Fruit fly (Drosophila melanogaster) whole organism, embryonic: ENCODE measurements around the gene faf.

Experiments
- BEAF-32 ChIP-seq: fragments of 200-800 bp; sonication (Bioruptor generic); optimal IDR thresholded peaks from 3 replicates; lab custom pipeline; 2017; ENCODE audit warnings: missing biosample characterization, missing genetic modification characterization, mild to moderate bottlenecking, moderate library complexity, missing genetic modification reagents
- CG10274 ChIP-seq: fragments of 200-800 bp; sonication (Bioruptor generic); optimal IDR thresholded peaks from 3 replicates; lab custom pipeline; 2017; ENCODE audit warnings: missing biosample characterization, mild to moderate bottlenecking, missing genetic modification characterization
- CG10321 ChIP-seq: fragments of 200-800 bp; sonication (Bioruptor generic); IDR thresholded peaks from 2 replicates; pipeline ENCODE4 v1.3.6; 2022; ENCODE audit warnings: missing biosample characterization, missing genetic modification characterization
- CG11560 ChIP-seq: fragments of 200-800 bp; sonication (Bioruptor generic); IDR thresholded peaks from 3 replicates; pipeline ENCODE4 v1.3.6; 2022; ENCODE audit warnings: missing biosample characterization, missing genetic modification characterization
- CG12659 ChIP-seq: fragments of 200-800 bp; sonication (Bioruptor generic); optimal IDR thresholded peaks from 3 replicates; lab custom pipeline; 2017; ENCODE audit warnings: mild to moderate bottlenecking, missing biosample characterization, missing genetic modification reagents, missing genetic modification characterization
- CG13287 ChIP-seq: fragments of 200-800 bp; sonication (Bioruptor generic); IDR thresholded peaks from 2 replicates; pipeline ENCODE4 v1.3.6; 2022; ENCODE audit warnings: missing biosample characterization, missing genetic modification characterization; ENCODE audit not compliant: partially characterized antibody
- CG14710 ChIP-seq: fragments of 200-800 bp; sonication (Bioruptor generic); optimal IDR thresholded peaks from 3 replicates; lab custom pipeline; 2019; ENCODE audit warnings: missing biosample characterization, mild to moderate bottlenecking, missing genetic modification characterization, moderate library complexity
- CG1529 ChIP-seq: fragments of 200-800 bp; sonication (Bioruptor generic); optimal IDR thresholded peaks from 3 replicates; lab custom pipeline; 2018; ENCODE audit warnings: missing biosample characterization, missing genetic modification characterization
- CG15514 ChIP-seq: fragments of 200-800 bp; sonication (Bioruptor generic); optimal IDR thresholded peaks from 3 replicates; lab custom pipeline; 2017; ENCODE audit warnings: missing biosample characterization, missing genetic modification characterization, mild to moderate bottlenecking, moderate library complexity, missing genetic modification reagents
- CG1647 ChIP-seq: fragments of 200-800 bp; sonication (Bioruptor generic); optimal IDR thresholded peaks from 3 replicates; lab custom pipeline; 2016; ENCODE audit warnings: missing biosample characterization, missing genetic modification characterization
- CG1832 ChIP-seq: fragments of 200-800 bp; sonication (Bioruptor generic); optimal IDR thresholded peaks from 2 replicates; lab custom pipeline; 2017; ENCODE audit warnings: missing biosample characterization, mild to moderate bottlenecking, missing genetic modification characterization, inconsistent platforms
- CG2116 ChIP-seq: fragments of 200-800 bp; sonication (Bioruptor generic); optimal IDR thresholded peaks from 3 replicates; lab custom pipeline; 2018; ENCODE audit warnings: missing biosample characterization, mild to moderate bottlenecking, missing genetic modification characterization
- CG2199 ChIP-seq: fragments of 200-800 bp; sonication (Bioruptor generic); IDR thresholded peaks from 3 replicates; pipeline ENCODE4 v1.3.6; 2022; ENCODE audit warnings: missing biosample characterization, missing genetic modification characterization
- CG2712 ChIP-seq: fragments of 200-800 bp; optimal IDR thresholded peaks from 3 replicates; lab custom pipeline; 2019; ENCODE audit warnings: missing biosample characterization, mild to moderate bottlenecking, missing genetic modification characterization, moderate library complexity
- CG4617 ChIP-seq: fragments of 200-800 bp; sonication (Bioruptor generic); optimal IDR thresholded peaks from 3 replicates; lab custom pipeline; 2016; ENCODE audit warnings: missing biosample characterization, missing genetic modification characterization, borderline replicate concordance
- CG5180 ChIP-seq: fragments of 200-800 bp; sonication (Bioruptor generic); optimal IDR thresholded peaks from 3 replicates; lab custom pipeline; 2017; ENCODE audit warnings: missing biosample characterization, missing genetic modification characterization, mild to moderate bottlenecking, moderate library complexity, missing genetic modification reagents
- CG7357 ChIP-seq: fragments of 200-800 bp; sonication (Bioruptor generic); IDR thresholded peaks from 3 replicates; pipeline ENCODE4 v1.3.6; 2022; ENCODE audit warnings: missing biosample characterization, missing genetic modification characterization
- CG7786 ChIP-seq: fragments of 200-800 bp; sonication (Bioruptor generic); optimal IDR thresholded peaks from 2 replicates; lab custom pipeline; 2016; ENCODE audit warnings: missing biosample characterization, missing genetic modification characterization
- CG8944 ChIP-seq: fragments of 200-800 bp; sonication (Bioruptor generic); optimal IDR thresholded peaks from 3 replicates; lab custom pipeline; 2016; ENCODE audit warnings: missing biosample characterization, missing genetic modification characterization
- CTCF ChIP-seq: fragments of 200-800 bp; sonication (Bioruptor generic); optimal IDR thresholded peaks from 2 replicates; lab custom pipeline; 2017; ENCODE audit warnings: missing biosample characterization, mild to moderate bottlenecking, missing genetic modification characterization, moderate library complexity
- Chrac-16 ChIP-seq: fragments of 200-800 bp; sonication (Bioruptor generic); optimal IDR thresholded peaks from 3 replicates; lab custom pipeline; 2016; ENCODE audit warnings: missing biosample characterization, missing genetic modification characterization
- Deaf1 ChIP-seq: fragments of 200-800 bp; optimal IDR thresholded peaks from 3 replicates; lab custom pipeline; 2019; ENCODE audit warnings: missing biosample characterization, mild to moderate bottlenecking, missing genetic modification characterization, moderate library complexity
- Dip2 ChIP-seq: fragments of 200-800 bp; sonication (Bioruptor generic); IDR thresholded peaks from 2 replicates; pipeline ENCODE4 v1.3.6; 2022; ENCODE audit warnings: missing biosample characterization, missing genetic modification characterization
- Dll ChIP-seq: fragments of 200-800 bp; sonication (Bioruptor generic); IDR thresholded peaks from 4 replicates; pipeline ENCODE4 v1.3.6; 2022; ENCODE audit warnings: missing biosample characterization, missing genetic modification characterization; ENCODE audit not compliant: partially characterized antibody
- Ets97D ChIP-seq: fragments of 200-800 bp; sonication (Bioruptor generic); optimal IDR thresholded peaks from 3 replicates; lab custom pipeline; 2016; ENCODE audit warnings: missing biosample characterization, missing genetic modification characterization
- Hand ChIP-seq: fragments of 200-800 bp; sonication (Bioruptor generic); optimal IDR thresholded peaks from 2 replicates; lab custom pipeline; 2017; ENCODE audit warnings: mild to moderate bottlenecking, missing biosample characterization, missing genetic modification reagents, missing genetic modification characterization
- HmgZ ChIP-seq: fragments of 200-800 bp; sonication (Bioruptor generic); optimal IDR thresholded peaks from 2 replicates; lab custom pipeline; 2018; ENCODE audit warnings: missing biosample characterization, mild to moderate bottlenecking, missing genetic modification characterization
- Hr3 ChIP-seq: fragments of 200-800 bp; sonication (Bioruptor generic); optimal IDR thresholded peaks from 3 replicates; lab custom pipeline; 2016; ENCODE audit warnings: missing biosample characterization, missing genetic modification characterization
- MBD-R2 ChIP-seq: fragments of 200-800 bp; sonication (Bioruptor generic); IDR thresholded peaks from 2 replicates; pipeline ENCODE4 v1.3.6; 2022; ENCODE audit warnings: missing biosample characterization, missing genetic modification characterization
- MESR4 ChIP-seq: fragments of 200-800 bp; sonication (Bioruptor generic); optimal IDR thresholded peaks from 2 replicates; lab custom pipeline; 2018; ENCODE audit warnings: missing biosample characterization, mild to moderate bottlenecking, missing genetic modification characterization, moderate library complexity
- Med ChIP-seq: fragments of 200-800 bp; sonication (Bioruptor generic); peaks from one replicate; lab custom pipeline; 2016; ENCODE audit warnings: missing biosample characterization, missing genetic modification characterization, mild to moderate bottlenecking, inconsistent platforms, moderate library complexity
- Oaz ChIP-seq: fragments of 200-800 bp; sonication (Bioruptor generic); IDR thresholded peaks from 2 replicates; pipeline ENCODE4 v1.3.6; 2022; ENCODE audit warnings: missing biosample characterization, missing genetic modification characterization
- Scr ChIP-seq: fragments of 200-800 bp; sonication (Bioruptor generic); IDR thresholded peaks from 2 replicates; pipeline ENCODE4 v1.3.6; 2022; ENCODE audit warnings: missing biosample characterization, missing genetic modification characterization; ENCODE audit not compliant: partially characterized antibody
- YL-1 ChIP-seq: fragments of 200-800 bp; sonication (Bioruptor generic); optimal IDR thresholded peaks from 3 replicates; lab custom pipeline; 2017; ENCODE audit warnings: missing biosample characterization, mild to moderate bottlenecking, missing genetic modification characterization
- cg ChIP-seq: fragments of 200-800 bp; sonication (Bioruptor generic); optimal IDR thresholded peaks from 3 replicates; lab custom pipeline; 2019; ENCODE audit warnings: missing biosample characterization, mild to moderate bottlenecking, missing genetic modification characterization, moderate library complexity
- chinmo ChIP-seq: fragments of 200-800 bp; sonication (Bioruptor generic); IDR thresholded peaks from 4 replicates; pipeline ENCODE4 v1.3.6; 2022; ENCODE audit warnings: missing biosample characterization, missing genetic modification characterization; ENCODE audit not compliant: partially characterized antibody
- crp ChIP-seq, 2 experiments: fragments of 200-800 bp; sonication (Bioruptor generic); optimal IDR thresholded peaks; 2 replicates in 1 of 2; 3 replicates in 1 of 2; lab custom pipeline; 2017; ENCODE audit warnings: missing biosample characterization in 2 of 2, missing genetic modification characterization in 2 of 2, mild to moderate bottlenecking in 1 of 2, moderate library complexity in 1 of 2
- cwo ChIP-seq: fragments of 200-800 bp; sonication (Bioruptor generic); optimal IDR thresholded peaks from 3 replicates; lab custom pipeline; 2017; ENCODE audit warnings: missing biosample characterization, missing genetic modification characterization, mild to moderate bottlenecking, moderate library complexity, missing genetic modification reagents
- ewg ChIP-seq: fragments of 200-800 bp; sonication (Bioruptor generic); optimal IDR thresholded peaks from 3 replicates; lab custom pipeline; 2017; ENCODE audit warnings: mild to moderate bottlenecking, missing biosample characterization, missing genetic modification reagents, missing genetic modification characterization
- fu2 ChIP-seq: fragments of 200-800 bp; sonication (Bioruptor generic); optimal IDR thresholded peaks from 2 replicates; lab custom pipeline; 2016; ENCODE audit warnings: missing biosample characterization, missing genetic modification characterization
- gfzf ChIP-seq: fragments of 200-800 bp; sonication (Bioruptor generic); optimal IDR thresholded peaks from 2 replicates; lab custom pipeline; 2016; ENCODE audit warnings: missing biosample characterization, mild to moderate bottlenecking, missing genetic modification characterization, moderate library complexity
- knrl ChIP-seq: fragments of 200-800 bp; sonication (Bioruptor generic); IDR thresholded peaks from 3 replicates; pipeline ENCODE4 v1.3.6; 2022; ENCODE audit warnings: missing biosample characterization, missing genetic modification characterization; ENCODE audit not compliant: partially characterized antibody
- pros ChIP-seq: fragments of 200-800 bp; sonication (Bioruptor generic); optimal IDR thresholded peaks from 3 replicates; lab custom pipeline; 2019; ENCODE audit warnings: missing biosample characterization, mild to moderate bottlenecking, missing genetic modification characterization, moderate library complexity
- sens ChIP-seq: fragments of 200-800 bp; sonication (Bioruptor generic); peaks from one replicate; lab custom pipeline; 2016; ENCODE audit warnings: missing biosample characterization, missing genetic modification characterization
- stwl ChIP-seq: fragments of 200-800 bp; sonication (Bioruptor generic); optimal IDR thresholded peaks from 3 replicates; lab custom pipeline; 2018; ENCODE audit warnings: missing biosample characterization, mild to moderate bottlenecking, missing genetic modification characterization, moderate library complexity
- tna ChIP-seq: fragments of 200-800 bp; sonication (Bioruptor generic); IDR thresholded peaks from 2 replicates; pipeline ENCODE4 v1.3.6; 2022; ENCODE audit warnings: missing biosample characterization, missing genetic modification characterization; ENCODE audit not compliant: partially characterized antibody
- trem ChIP-seq: fragments of 200-800 bp; optimal IDR thresholded peaks from 3 replicates; lab custom pipeline; 2019; ENCODE audit warnings: missing biosample characterization, mild to moderate bottlenecking, missing genetic modification characterization, moderate library complexity

The faf gene

DNA sequence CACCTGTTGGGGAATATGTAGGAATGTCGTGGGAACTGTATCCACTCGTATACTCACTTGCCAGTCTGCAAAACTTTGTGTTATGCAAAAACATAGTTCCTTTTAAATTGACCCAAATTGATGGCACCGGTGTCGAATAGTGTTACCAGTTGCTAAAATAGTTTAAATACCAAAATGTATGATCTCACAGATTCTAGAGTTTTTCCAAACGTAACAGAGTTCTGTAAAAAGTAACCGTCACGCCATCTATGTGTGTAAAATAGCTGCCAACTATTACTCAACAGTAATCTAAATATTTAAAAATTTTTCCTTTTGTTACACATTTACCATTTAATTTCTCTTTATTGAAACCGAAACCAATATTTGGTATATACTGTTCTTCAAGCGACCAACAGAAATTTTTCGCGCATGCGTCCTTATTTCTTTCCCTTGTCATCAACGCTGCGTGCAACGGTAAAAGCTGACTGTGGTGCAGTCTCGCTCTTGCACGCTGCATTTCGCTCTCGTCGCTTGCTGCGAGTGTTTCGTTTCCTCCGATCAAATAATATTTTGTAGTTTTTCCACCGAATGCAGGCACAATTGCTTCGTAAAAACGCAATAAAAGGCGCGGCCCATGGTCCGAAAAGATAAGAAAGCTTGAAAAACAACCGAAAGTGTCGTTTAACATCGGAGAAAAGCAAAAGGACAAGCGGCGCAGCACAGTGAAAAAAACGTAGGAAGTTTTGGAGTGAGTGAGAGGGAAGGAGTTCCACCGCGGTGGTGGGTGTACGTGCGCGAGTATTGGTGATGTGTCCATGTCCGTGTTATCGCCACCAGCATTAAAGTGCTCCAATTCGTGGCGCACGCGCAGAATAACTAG, 35.5 kb downstream of the faf start, which contains the start of the genes FeCH and RhoGAP100F (continued):
- peak; percentile 36 for TF ChIP-seq CG1832
- no peak for TF ChIP-seq Oaz
- no peak for TF ChIP-seq CG7786
- TF ChIP-seq MBD-R2, result peak; percentile 73
- TF ChIP-seq Chrac-16 (GFP tag; lab: Kevin White, UChicago), result no peak
- TF ChIP-seq cg (GFP tag; lab: Kevin White, UChicago), result peak; percentile 56
- TF ChIP-seq YL-1 (GFP tag; lab: Kevin White, UChicago), result peak; percentile 21
- TF ChIP-seq MESR4 (GFP tag; lab: Kevin White, UChicago), result peak; percentile 40
- no peak for TF ChIP-seq CG8944 (GFP tag; lab: Kevin White, UChicago)
- 0 out of 4 replicates have a peak, but pooled peaks have one; percentile 32 for TF ChIP-seq Dll (GFP tag; lab: Robert Waterston, UW)
- peak; percentile 13 for TF ChIP-seq Med
- peak; percentile 5 for TF ChIP-seq Hand
- TF ChIP-seq Hr3 (GFP tag; lab: Kevin White, UChicago), result peak; percentile 49
- peak; percentile 81 for TF ChIP-seq gfzf (GFP tag; lab: Kevin White, UChicago)
- TF ChIP-seq CG1529, result no peak
- TF ChIP-seq ewg (GFP tag; lab: Kevin White, UChicago), result peak; percentile 91
- peak; percentile 37 for TF ChIP-seq Deaf1 (tag; lab: Kevin White, UChicago)
- peak; percentile 94 for TF ChIP-seq CTCF
- peak; percentile 43 for TF ChIP-seq trem (tag; lab: Kevin White, UChicago)
- TF ChIP-seq CG4617, result peak; percentile 6
- peak; percentile 59 for TF ChIP-seq CG10321 (GFP tag; lab: Robert Waterston, UW)
- peak; percentile 34 for TF ChIP-seq CG14710 (tag; lab: Kevin White, UChicago)
- 0 out of 2 replicates have a peak, but pooled peaks have one; percentile 40 for TF ChIP-seq tna
- TF ChIP-seq Scr, result 0 out of 2 replicates have a peak, but pooled peaks have one; percentile 15
- peak; percentile 19 for TF ChIP-seq Ets97D (GFP tag; lab: Kevin White, UChicago)
- peak; percentile 87 for TF ChIP-seq Dip2 (GFP tag; lab: Robert Waterston, UW)
- TF ChIP-seq CG15514 (GFP tag; lab: Kevin White, UChicago), result peak; percentile 32
- no peak for TF ChIP-seq fu2 (GFP tag; lab: Kevin White, UChicago)
- TF ChIP-seq crp (GFP tag; optimal IDR thresholded peaks at IDR 0.05; lab: Kevin White, UChicago), result peak in 1 of 2 experiments; percentile 23
- TF ChIP-seq HmgZ (tag; lab: Kevin White, UChicago), result peak; percentile 2
- peak; percentile 41 for TF ChIP-seq CG5180 (GFP tag; lab: Kevin White, UChicago)
- no peak for TF ChIP-seq CG2199 (GFP tag; lab: Robert Waterston, UW)
- peak; percentile 32 for TF ChIP-seq CG2116
- TF ChIP-seq CG13287 (GFP tag; lab: Robert Waterston, UW), result peak; percentile 35; the same call in 1 of the 2 replicates
- peak; percentile 61 for TF ChIP-seq stwl
- peak; percentile 29 for TF ChIP-seq sens (GFP tag; lab: Kevin White, UChicago)
- TF ChIP-seq knrl (GFP tag; lab: Robert Waterston, UW), result peak; percentile 40; the same call in 1 of the 3 replicates
- TF ChIP-seq CG7357, result no peak
- peak; percentile 3 for TF ChIP-seq CG2712 (tag; lab: Kevin White, UChicago)
- TF ChIP-seq CG11560, result no peak
- peak; percentile 73; the same call in 1 of the 4 replicates for TF ChIP-seq chinmo (GFP tag; lab: Robert Waterston, UW)
- TF ChIP-seq CG12659 (GFP tag; lab: Kevin White, UChicago), result peak; percentile 49
- TF ChIP-seq CG10274 (GFP tag; lab: Kevin White, UChicago), result no peak
- TF ChIP-seq BEAF-32, result peak; percentile 24
- TF ChIP-seq cwo, result no peak
- TF ChIP-seq pros (GFP tag; lab: Kevin White, UChicago), result no peak
- TF ChIP-seq CG1647 (GFP tag; lab: Kevin White, UChicago), result no peak
